Fruit fly (Drosophila melanogaster) whole organism, wandering third instar larva: ENCODE data around the gene CG14270.

Experiments used
- Hr83 ChIP-seq: fragments of 200-300 bp; sonication (Bioruptor generic); optimal IDR thresholded peaks from 2 replicates; lab custom pipeline; 2016; ENCODE audit warnings: missing biosample characterization, mild to moderate bottlenecking, missing genetic modification characterization, moderate library complexity; ENCODE audit not compliant: poor library complexity, severe bottlenecking
- N ChIP-seq: fragments of >200 bp; optimal IDR thresholded peaks from 2 replicates; lab custom pipeline; 2018; ENCODE audit warnings: missing biosample characterization, missing external identifiers, missing genetic modification characterization
- Rel ChIP-seq, 2 experiments: fragments of 200-800 bp; sonication (Bioruptor generic) in 1 of 2; optimal IDR thresholded peaks; 2 replicates in 1 of 2; 3 replicates in 1 of 2; lab custom pipeline; 2016 to 2019; ENCODE audit warnings: mild to moderate bottlenecking in 2 of 2, missing biosample characterization in 2 of 2, missing genetic modification characterization in 2 of 2, moderate library complexity in 1 of 2
- Sp1 ChIP-seq: fragments of 200-800 bp; sonication (Bioruptor generic); optimal IDR thresholded peaks from 3 replicates; lab custom pipeline; 2019; ENCODE audit warnings: missing biosample characterization, mild to moderate bottlenecking, missing genetic modification characterization, moderate library complexity
- fru ChIP-seq: fragments of 200-800 bp; sonication (Bioruptor generic); optimal IDR thresholded peaks from 3 replicates; lab custom pipeline; 2016; ENCODE audit warnings: missing biosample characterization, mild to moderate bottlenecking, missing genetic modification characterization
- pan ChIP-seq: fragments of >200 bp; optimal IDR thresholded peaks from 2 replicates; lab custom pipeline; 2017
- usp ChIP-seq: fragments of >200 bp; optimal IDR thresholded peaks from 2 replicates; lab custom pipeline; 2017; ENCODE audit warnings: missing biosample characterization, missing genetic modification characterization

- TF ChIP-seq Sp1 (GFP tag; lab: Kevin White, UChicago) (no peak), N (GFP tag; lab: Kevin White, UChicago) (no peak), Rel (GFP tag; optimal IDR thresholded peaks at IDR 0.05; lab: Kevin White, UChicago) (no peak), Rel (tag; optimal IDR thresholded peaks at IDR 0.05; lab: Kevin White, UChicago) (no peak), Hr83 (GFP tag; lab: Kevin White, UChicago) (no peak), usp (no peak), pan (lab: Kevin White, UChicago) (no peak), fru (GFP tag; lab: Kevin White, UChicago) (no peak)
Observed at dm6 chrX:3442543-3443207, 42.5 kb downstream of the CG14270 start.
